Worm (Caenorhabditis elegans): ENCODE measurements around the gene nspg-13.

DNA sequence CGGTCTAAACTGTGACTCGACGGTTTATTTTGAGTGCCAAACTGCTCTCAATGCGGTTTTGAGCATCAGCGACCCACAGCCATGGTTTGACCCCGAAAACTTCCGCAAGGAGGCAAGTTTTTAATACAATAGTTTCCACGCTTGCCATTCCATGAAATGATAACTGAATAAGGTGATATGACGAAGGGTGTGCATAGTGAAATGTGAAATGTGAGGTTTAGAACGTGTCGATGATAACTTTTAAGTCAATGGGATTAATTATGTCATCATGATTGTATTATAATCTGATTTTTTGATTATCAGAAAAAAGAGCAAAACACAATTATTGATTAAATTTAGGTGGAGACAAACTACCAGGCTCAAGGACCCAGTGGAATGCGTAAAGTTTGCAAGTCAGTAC is 326 bp downstream of the nspg-13 start:
- TF ChIP-seq pha-4 (tag; optimal IDR thresholded peaks at IDR 0.05) (no peak), Y67H2A.10 (GFP tag; conservative IDR thresholded peaks at IDR 0.05) (no peak), cebp-1 (GFP tag; IDR thresholded peaks at IDR 0.05) (no peak), cebp-1 (tag; optimal IDR thresholded peaks at IDR 0.05) (no peak), F23B12.7 (tag; optimal IDR thresholded peaks at IDR 0.05; ENCODE audit: insufficient read depth) (no peak), ama-1 (optimal IDR thresholded peaks at IDR 0.05) (no peak), ama-1 (GFP tag; optimal IDR thresholded peaks at IDR 0.05) (no peak), hmg-20 (GFP tag; IDR thresholded peaks at IDR 0.05) (no peak)
